Fruit fly (Drosophila melanogaster): ENCODE results near the gene CG14826.

Gene CG14826

DNA sequence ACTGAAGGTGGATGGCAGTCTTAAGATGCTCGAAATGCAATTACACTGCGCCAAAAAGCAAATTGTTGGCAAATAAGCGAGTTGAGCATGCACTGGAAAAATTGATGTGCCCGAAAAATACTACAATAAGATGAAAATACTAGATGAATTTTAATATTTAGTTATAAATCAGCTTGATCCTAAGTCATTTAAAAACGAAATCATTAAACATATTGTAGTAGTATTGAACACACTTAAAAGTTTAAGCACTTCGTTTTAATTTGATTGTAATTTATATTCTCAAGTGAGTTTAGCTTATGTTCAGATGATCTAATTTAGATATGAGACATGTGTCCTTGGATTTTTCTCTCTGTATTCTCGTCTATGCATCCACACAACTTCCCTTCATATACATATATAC, 28.2 kb downstream of the CG14826 start (continued):
- TF ChIP-seq Sox100B (GFP tag; optimal IDR thresholded peaks at IDR 0.05) (peak; percentile 45), Meics (GFP tag; optimal IDR thresholded peaks at IDR 0.05) (peak; percentile 47), CG16815 (GFP tag; optimal IDR thresholded peaks at IDR 0.05) (no peak), CG17359 (tag; optimal IDR thresholded peaks at IDR 0.05) (peak; percentile 56), CG15601 (tag; optimal IDR thresholded peaks at IDR 0.05) (no peak), CG11723 (GFP tag; optimal IDR thresholded peaks at IDR 0.05) (no peak), Abd-B (GFP tag; optimal IDR thresholded peaks at IDR 0.05) (peak; percentile 15), sqz (GFP tag; optimal IDR thresholded peaks at IDR 0.05) (no peak), CG18599 (GFP tag; optimal IDR thresholded peaks at IDR 0.05) (no peak), CG2678 (tag; optimal IDR thresholded peaks at IDR 0.05) (peak; percentile 63), CG3281 (GFP tag; optimal IDR thresholded peaks at IDR 0.05) (peak; percentile 57), CG8388 (GFP tag; optimal IDR thresholded peaks at IDR 0.05) (no peak), Camta (GFP tag; optimal IDR thresholded peaks at IDR 0.05) (no peak), CG10979 (tag; optimal IDR thresholded peaks at IDR 0.05) (peak; percentile 12), croc (GFP tag; conservative IDR thresholded peaks at IDR 0.05) (peak; percentile 15; the same call in 1 of the 3 replicates), CG11093 (GFP tag; IDR thresholded peaks at IDR 0.05) (no peak), gem (tag; optimal IDR thresholded peaks at IDR 0.05) (peak; percentile 48), Mad (GFP tag; optimal IDR thresholded peaks at IDR 0.05) (no peak), ab (GFP tag; optimal IDR thresholded peaks at IDR 0.05) (no peak), crc (GFP tag; optimal IDR thresholded peaks at IDR 0.05) (no peak), pfk (GFP tag; optimal IDR thresholded peaks at IDR 0.05) (no peak), ttk (GFP tag; IDR thresholded peaks at IDR 0.05) (peak; percentile 38; the same call in 1 of the 2 replicates), CG10274 (GFP tag; optimal IDR thresholded peaks at IDR 0.05) (no peak), row (GFP tag; IDR thresholded peaks at IDR 0.05) (0 out of 3 replicates have a peak, but pooled peaks have one; percentile 19), CG7556 (GFP tag; optimal IDR thresholded peaks at IDR 0.05) (peak; percentile 13), Kr (GFP tag; optimal IDR thresholded peaks at IDR 0.05) (no peak), CG3847 (GFP tag; IDR thresholded peaks at IDR 0.05) (0 out of 2 replicates have a peak, but pooled peaks have one; percentile 15), CG18476 (GFP tag; optimal IDR thresholded peaks at IDR 0.05) (no peak)

dm6 chr3L:7263757-7264516, 29.6 kb downstream of the CG14826 start, which contains the start of gene CG14830:
Gene CG14830, minus strand, starts transcription at chr3L:7263920.
- TF ChIP-seq Awh (GFP tag; IDR thresholded peaks at IDR 0.05), result no peak
- TF ChIP-seq dpn (GFP tag; optimal IDR thresholded peaks at IDR 0.05), result no peak
- TF ChIP-seq maf-S (GFP tag; optimal IDR thresholded peaks at IDR 0.05), result no peak
- TF ChIP-seq lov (optimal IDR thresholded peaks at IDR 0.05), result no peak
- no peak for TF ChIP-seq lov (GFP tag; IDR thresholded peaks at IDR 0.05)
- TF ChIP-seq CG18011 (GFP tag; optimal IDR thresholded peaks at IDR 0.05), result no peak
- TF ChIP-seq B-H2 (GFP tag; optimal IDR thresholded peaks at IDR 0.05), result no peak
- no peak for TF ChIP-seq prd (optimal IDR thresholded peaks at IDR 0.05)
- TF ChIP-seq prd (GFP tag; IDR thresholded peaks at IDR 0.05), result no peak
- no peak for TF ChIP-seq gsb-n (tag; optimal IDR thresholded peaks at IDR 0.05)
- TF ChIP-seq Xbp1 (GFP tag; optimal IDR thresholded peaks at IDR 0.05), result no peak
- no peak for TF ChIP-seq Lhr (GFP tag; optimal IDR thresholded peaks at IDR 0.05)
- no peak for TF ChIP-seq CG14710 (tag; optimal IDR thresholded peaks at IDR 0.05)
- TF ChIP-seq fd102C (GFP tag; optimal IDR thresholded peaks at IDR 0.05), result no peak
- no peak for TF ChIP-seq CG32772 (GFP tag; IDR thresholded peaks at IDR 0.05)
- no peak for TF ChIP-seq CG12299 (tag; optimal IDR thresholded peaks at IDR 0.05)
- TF ChIP-seq Kr (GFP tag; optimal IDR thresholded peaks at IDR 0.05), result no peak
- no peak for TF ChIP-seq Hr51 (GFP tag; optimal IDR thresholded peaks at IDR 0.05)
- no peak for TF ChIP-seq D19A (tag; optimal IDR thresholded peaks at IDR 0.05)
- TF ChIP-seq Poxn (GFP tag; IDR thresholded peaks at IDR 0.05), result no peak
- no peak for TF ChIP-seq CG15696 (tag; optimal IDR thresholded peaks at IDR 0.05)
- no peak for TF ChIP-seq CG8359 (GFP tag; optimal IDR thresholded peaks at IDR 0.05; ENCODE audit: borderline replicate concordance)
- no peak for TF ChIP-seq ERR (GFP tag; optimal IDR thresholded peaks at IDR 0.05)

Measured in whole organism, embryonic.